Worm (Caenorhabditis elegans) whole organism, L2 larva: ENCODE results near the gene dhs-29.
A peak's percentile ranks its signal among the peaks of the same experiment; 100 is the strongest.

Experiments used
- F13H6.1 ChIP-seq: sonication (generic microtip); optimal IDR thresholded peaks from 2 replicates; lab custom pipeline; 2016; ENCODE audit warnings: missing genetic modification characterization, missing compliant biosample characterization
- Y55F3AM.14 ChIP-seq: fragments of 200-800 bp; sonication (Bioruptor generic); optimal IDR thresholded peaks from 2 replicates; lab custom pipeline; 2018; ENCODE audit warnings: mild to moderate bottlenecking, missing genetic modification characterization, missing compliant biosample characterization
- ZK546.5 ChIP-seq: sonication (generic microtip); optimal IDR thresholded peaks from 2 replicates; lab custom pipeline; 2017; ENCODE audit warnings: missing biosample characterization, missing genetic modification characterization
- alr-1 ChIP-seq: fragments of 150-350 bp; optimal IDR thresholded peaks from 2 replicates; lab custom pipeline; 2014; ENCODE audit warnings: missing biosample characterization, missing genetic modification characterization
- blmp-1 ChIP-seq: sonication (generic microtip); optimal IDR thresholded peaks from 2 replicates; lab custom pipeline; 2017; ENCODE audit warnings: missing genetic modification characterization, mild to moderate bottlenecking, missing compliant biosample characterization, antibody characterized with exemption, moderate library complexity; ENCODE audit not compliant: insufficient read depth
- ceh-16 ChIP-seq: fragments of 150-350 bp; optimal IDR thresholded peaks from 2 replicates; lab custom pipeline; 2014; ENCODE audit warnings: missing biosample characterization, missing genetic modification characterization
- dmd-4 ChIP-seq: sonication (generic microtip); optimal IDR thresholded peaks from 2 replicates; lab custom pipeline; 2017; ENCODE audit warnings: missing biosample characterization, missing genetic modification characterization
- egl-27 ChIP-seq: sonication (generic microtip); optimal IDR thresholded peaks from 3 replicates; lab custom pipeline; 2017; ENCODE audit warnings: missing biosample characterization, missing genetic modification reagents, missing genetic modification characterization
- elt-1 ChIP-seq: fragments of 150-350 bp; optimal IDR thresholded peaks from 2 replicates; lab custom pipeline; 2014; ENCODE audit warnings: missing biosample characterization, missing genetic modification characterization
- fos-1 ChIP-seq: fragments of 150-350 bp; optimal IDR thresholded peaks from 2 replicates; lab custom pipeline; 2014; ENCODE audit warnings: missing biosample characterization, missing genetic modification characterization
- gmeb-1 ChIP-seq: fragments of 150-350 bp; optimal IDR thresholded peaks from 2 replicates; lab custom pipeline; 2014; ENCODE audit warnings: missing biosample characterization, missing genetic modification characterization
- lin-11 ChIP-seq: fragments of 150-350 bp; sonication (generic microtip); optimal IDR thresholded peaks from 2 replicates; lab custom pipeline; 2014; ENCODE audit warnings: missing biosample characterization, missing genetic modification characterization, inconsistent platforms, mixed read lengths
- mab-5 ChIP-seq: fragments of 150-350 bp; optimal IDR thresholded peaks from 2 replicates; lab custom pipeline; 2014; ENCODE audit warnings: missing biosample characterization, missing genetic modification characterization
- mdl-1 ChIP-seq, 2 experiments: fragments of 150-350 bp in 1 of 2; sonication (generic microtip) in 1 of 2; optimal IDR thresholded peaks; 2 replicates each; lab custom pipeline; 2017; ENCODE audit warnings: missing biosample characterization in 2 of 2, missing genetic modification characterization in 2 of 2
- nhr-10 ChIP-seq: sonication (generic microtip); optimal IDR thresholded peaks from 2 replicates; lab custom pipeline; 2017; ENCODE audit warnings: missing biosample characterization, missing genetic modification characterization
- nhr-11 ChIP-seq: fragments of 150-350 bp; optimal IDR thresholded peaks from 2 replicates; lab custom pipeline; 2014; ENCODE audit warnings: missing biosample characterization, missing genetic modification characterization
- nhr-12 ChIP-seq: fragments of 150-350 bp; optimal IDR thresholded peaks from 2 replicates; lab custom pipeline; 2014; ENCODE audit warnings: missing biosample characterization, missing genetic modification characterization
- nhr-129 ChIP-seq: fragments of 150-350 bp; optimal IDR thresholded peaks from 2 replicates; lab custom pipeline; 2014; ENCODE audit warnings: missing biosample characterization, missing genetic modification characterization
- nhr-21 ChIP-seq: fragments of 150-350 bp; optimal IDR thresholded peaks from 2 replicates; lab custom pipeline; 2014; ENCODE audit warnings: missing biosample characterization, missing genetic modification characterization
- nhr-23 ChIP-seq: fragments of 150-350 bp; optimal IDR thresholded peaks from 2 replicates; lab custom pipeline; 2014; ENCODE audit warnings: missing biosample characterization, missing genetic modification reagents, missing genetic modification characterization
- nhr-237 ChIP-seq: fragments of 150-350 bp; optimal IDR thresholded peaks from 2 replicates; lab custom pipeline; 2014; ENCODE audit warnings: missing biosample characterization, missing genetic modification characterization
- nhr-6 ChIP-seq: fragments of 150-350 bp; optimal IDR thresholded peaks from 2 replicates; lab custom pipeline; 2014; ENCODE audit warnings: missing biosample characterization, missing genetic modification characterization
- peb-1 ChIP-seq: fragments of 150-350 bp; optimal IDR thresholded peaks from 2 replicates; lab custom pipeline; 2014; ENCODE audit warnings: missing biosample characterization, missing genetic modification characterization
- sem-4 ChIP-seq: fragments of 150-350 bp; optimal IDR thresholded peaks from 2 replicates; lab custom pipeline; 2014; ENCODE audit warnings: missing biosample characterization, missing genetic modification reagents, missing genetic modification characterization
- sma-3 ChIP-seq: sonication (generic microtip); optimal IDR thresholded peaks from 2 replicates; lab custom pipeline; 2016; ENCODE audit warnings: missing genetic modification reagents, missing genetic modification characterization, missing compliant biosample characterization
- sma-9 ChIP-seq, 2 experiments: fragments of 150-350 bp in 1 of 2; sonication (generic microtip) in 1 of 2; optimal IDR thresholded peaks; 2 replicates each; lab custom pipeline; 2014 to 2016; ENCODE audit warnings: missing genetic modification characterization in 2 of 2, mild to moderate bottlenecking in 1 of 2, missing biosample characterization in 1 of 2, missing compliant biosample characterization in 1 of 2, missing genetic modification reagents in 1 of 2, moderate library complexity in 1 of 2
- snpc-4 ChIP-seq: fragments of 150-350 bp; optimal IDR thresholded peaks from 2 replicates; lab custom pipeline; 2014; ENCODE audit warnings: missing biosample characterization, missing genetic modification characterization
- unc-55 ChIP-seq: fragments of 150-350 bp; sonication (generic microtip); optimal IDR thresholded peaks from 3 replicates; lab custom pipeline; 2014; ENCODE audit warnings: missing biosample characterization, missing genetic modification reagents, missing genetic modification characterization
- zag-1 ChIP-seq: fragments of 150-350 bp; optimal IDR thresholded peaks from 2 replicates; lab custom pipeline; 2014; ENCODE audit warnings: missing biosample characterization, missing genetic modification characterization

Gene dhs-29

ce11 chrX:7655469-7656003 lies 9.2 kb downstream of the dhs-29 start:
- TF ChIP-seq unc-55 (GFP tag; lab: Kevin White, UChicago) (no peak), lin-11 (tag; lab: Kevin White, UChicago) (peak; percentile 20)

DNA sequence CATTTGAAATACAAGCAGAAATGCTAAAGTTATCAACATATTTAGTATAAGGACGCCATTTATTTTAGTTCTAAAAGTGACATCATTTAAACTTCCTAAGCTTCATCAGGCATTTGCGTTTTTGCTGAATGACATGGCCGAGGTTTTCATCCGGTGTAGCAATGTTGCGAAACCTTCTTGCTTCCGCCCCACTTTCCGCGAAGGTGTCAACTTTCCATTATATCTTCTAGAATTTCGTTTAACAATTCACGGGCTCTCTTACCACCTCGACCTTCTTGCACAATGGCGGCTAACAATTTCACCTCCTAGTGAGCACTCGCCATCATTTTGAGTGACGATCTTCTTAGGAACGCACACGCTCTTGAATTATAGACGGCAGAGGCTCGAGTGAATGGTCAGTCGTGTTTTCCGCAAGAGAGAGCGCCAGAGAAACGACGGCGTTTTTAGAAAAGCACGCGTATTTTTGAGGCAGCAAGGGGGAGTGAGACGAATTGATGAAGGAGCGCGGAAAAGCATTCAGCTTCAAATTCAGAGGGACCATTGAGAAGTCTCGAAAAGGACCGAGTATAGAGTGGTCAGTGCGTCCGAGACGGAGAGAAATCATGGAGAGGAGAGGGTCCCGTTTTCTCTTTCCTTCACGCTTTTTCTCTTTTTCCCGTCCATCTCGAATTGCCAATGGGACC lies 10.9 kb downstream of the dhs-29 start:
- TF ChIP-seq lin-11 (tag; lab: Kevin White, UChicago) (peak; percentile 11), nhr-23 (no peak), unc-55 (GFP tag; lab: Kevin White, UChicago) (peak; percentile 50), mdl-1 (tag; optimal IDR thresholded peaks at IDR 0.05; lab: Kevin White, UChicago) (peak; percentile 38 to 52), sma-9 (GFP tag; optimal IDR thresholded peaks at IDR 0.05; lab: Kevin White, UChicago) (peak; percentile 34), sma-9 (tag; optimal IDR thresholded peaks at IDR 0.05; lab: Kevin White, UChicago) (no peak), zag-1 (tag; lab: Kevin White, UChicago) (peak; percentile 57), nhr-129 (tag; lab: Kevin White, UChicago) (peak; percentile 33), egl-27 (tag; lab: Kevin White, UChicago) (no peak), F13H6.1 (tag; lab: Kevin White, UChicago) (peak; percentile 71)
- TF ChIP-seq, all 48 proteins: peak for 7

ce11 chrX:7652308-7652707 lies 12.4 kb downstream of the dhs-29 start:
- TF ChIP-seq sma-9 (GFP tag; optimal IDR thresholded peaks at IDR 0.05; lab: Kevin White, UChicago) (no peak), sma-9 (tag; optimal IDR thresholded peaks at IDR 0.05; lab: Kevin White, UChicago) (no peak), gmeb-1 (tag; lab: Kevin White, UChicago) (no peak)

ce11 chrX:7651219-7651958 lies 13.3 kb downstream of the dhs-29 start:
- TF ChIP-seq nhr-237 (no peak), mdl-1 (tag; optimal IDR thresholded peaks at IDR 0.05; lab: Kevin White, UChicago) (peak in 1 of 2 experiments; percentile 24), snpc-4 (tag; lab: Kevin White, UChicago) (no peak), F13H6.1 (tag; lab: Kevin White, UChicago) (peak; percentile 31), sma-3 (GFP tag; lab: Kevin White, UChicago) (no peak), nhr-10 (no peak), ZK546.5 (tag; lab: Kevin White, UChicago) (no peak)
- TF ChIP-seq, all 48 proteins: peak for 2

DNA sequence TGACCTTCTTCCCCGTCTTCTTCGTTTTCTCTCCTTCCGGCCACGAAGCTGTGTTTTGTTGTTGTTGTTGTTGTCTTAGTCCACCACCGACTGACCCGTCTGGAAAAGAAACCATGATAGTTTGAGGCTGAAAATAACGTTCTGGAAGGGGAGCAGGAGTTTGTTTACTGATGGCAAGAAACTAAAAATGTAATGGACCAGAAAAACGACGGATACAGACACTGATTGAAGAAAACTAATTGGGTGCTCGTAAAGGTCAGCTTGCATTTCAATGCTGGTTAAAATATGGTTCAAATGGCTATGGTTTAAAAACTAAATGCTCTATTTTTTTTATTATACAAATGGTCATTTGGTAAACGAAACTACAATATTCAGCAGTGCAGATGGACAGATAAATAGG lies 19.4 kb downstream of the dhs-29 start, which contains the start of gene F26A10.2:
F26A10.2 (minus strand) TSS at position 101 of the 400 bp plus-strand sequence.
- TF ChIP-seq Y55F3AM.14 = no peak
- TF ChIP-seq mab-5 (tag; lab: Kevin White, UChicago) = no peak
- TF ChIP-seq ZK546.5 (tag; lab: Kevin White, UChicago) = no peak
- TF ChIP-seq nhr-11 = no peak
- no peak for TF ChIP-seq nhr-12
- no peak for TF ChIP-seq nhr-21 (tag; lab: Kevin White, UChicago)
- no peak for TF ChIP-seq egl-27 (tag; lab: Kevin White, UChicago)

ce11 chrX:7640811-7641210 lies 23.9 kb downstream of the dhs-29 start:
- no peak for TF ChIP-seq nhr-6 (tag; lab: Kevin White, UChicago)
- TF ChIP-seq fos-1 (tag; lab: Kevin White, UChicago) = no peak
- TF ChIP-seq elt-1 (tag; lab: Kevin White, UChicago) = no peak
- no peak for TF ChIP-seq dmd-4 (tag; lab: Kevin White, UChicago)
- TF ChIP-seq sma-3 (GFP tag; lab: Kevin White, UChicago) = no peak
- TF ChIP-seq sem-4 (tag; lab: Kevin White, UChicago) = no peak
- no peak for TF ChIP-seq ceh-16 (tag; lab: Kevin White, UChicago)
- TF ChIP-seq peb-1 (tag; lab: Kevin White, UChicago) = no peak
- TF ChIP-seq alr-1 (tag; lab: Kevin White, UChicago) = no peak
- TF ChIP-seq egl-27 (tag; lab: Kevin White, UChicago) = no peak
- TF ChIP-seq ZK546.5 (tag; lab: Kevin White, UChicago) = no peak
- TF ChIP-seq nhr-10 = no peak
- no peak for TF ChIP-seq blmp-1 (tag; lab: Kevin White, UChicago)
- no peak for TF ChIP-seq zag-1 (tag; lab: Kevin White, UChicago)
- TF ChIP-seq Y55F3AM.14 = no peak
- TF ChIP-seq nhr-21 (tag; lab: Kevin White, UChicago) = no peak
- TF ChIP-seq, all 48 proteins: peak for 0
